Worm (Caenorhabditis elegans): ENCODE results near the gene msp-57.
"Not testable (repeated sequence)": the region's sequence is repeated elsewhere in the genome, so short reads cannot be mapped to it uniquely, and the experiment has no call there.

The msp-57 gene

DNA sequence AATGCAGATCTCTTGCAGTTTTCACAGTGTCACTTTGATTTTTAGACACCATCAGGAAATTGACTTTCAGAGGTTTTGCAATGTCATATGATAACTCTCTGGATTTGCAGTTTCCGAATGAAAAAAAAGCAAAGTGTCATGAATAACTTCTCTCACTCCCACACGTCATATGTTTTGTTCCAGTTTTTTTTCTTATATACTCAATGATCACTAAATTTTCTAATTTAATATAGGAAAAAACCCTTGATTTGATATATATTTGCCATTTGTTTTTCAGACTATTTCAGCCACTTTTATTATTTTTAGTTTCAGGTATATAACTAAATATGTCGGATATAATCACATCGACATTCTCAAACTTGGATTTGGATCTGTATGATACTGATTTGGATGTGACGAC lies 24.9 kb upstream of the msp-57 start, which contains the start of gene C09B9.1:
Gene C09B9.1, plus strand, starts transcription at position 301 of the 400 bp plus-strand sequence.
- no peak for TF ChIP-seq ceh-36 (tag; optimal IDR thresholded peaks at IDR 0.05)

DNA sequence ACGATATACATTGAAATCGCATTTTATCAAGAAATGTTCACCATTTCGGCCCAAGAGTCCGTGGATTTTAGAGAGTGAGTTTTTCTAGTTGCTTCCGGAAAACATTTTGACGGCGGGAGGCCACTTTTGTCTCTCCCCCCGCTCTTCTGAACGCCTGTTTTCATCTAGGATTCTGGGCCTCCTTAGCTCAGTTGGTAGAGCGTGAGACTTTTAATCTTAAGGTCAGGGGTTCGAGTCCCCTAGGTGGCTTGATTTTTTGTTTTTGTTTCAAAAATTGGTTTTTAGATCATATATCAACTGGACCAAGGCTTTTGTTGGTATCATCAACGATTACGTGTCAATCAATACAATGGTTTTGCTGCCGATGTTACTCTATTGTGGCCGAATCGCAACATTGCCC lies 23.6 kb upstream of the msp-57 start:
- peak; percentile 84 for TF ChIP-seq pes-1 (GFP tag; IDR thresholded peaks at IDR 0.05)
- TF ChIP-seq ama-1 (optimal IDR thresholded peaks at IDR 0.05): no peak
- no peak for TF ChIP-seq ceh-13 (GFP tag; optimal IDR thresholded peaks at IDR 0.05)
- no peak for TF ChIP-seq hmbx-1 (tag; optimal IDR thresholded peaks at IDR 0.05)
- peak; percentile 59 for TF ChIP-seq tbx-11 (GFP tag; IDR thresholded peaks at IDR 0.05)
- peak; percentile 74; the same call in 1 of the 2 replicates for TF ChIP-seq sea-1 (GFP tag; conservative IDR thresholded peaks at IDR 0.05)
- no peak for TF ChIP-seq tra-4 (tag; optimal IDR thresholded peaks at IDR 0.05)
- TF ChIP-seq hnd-1 (tag; optimal IDR thresholded peaks at IDR 0.05): no peak
- no peak for TF ChIP-seq aly-1 (tag; optimal IDR thresholded peaks at IDR 0.05)
- no peak for TF ChIP-seq F13C5.2 (tag; optimal IDR thresholded peaks at IDR 0.05)
- peak; percentile 49; the same call in 1 of the 2 replicates for TF ChIP-seq tbx-37 (GFP tag; conservative IDR thresholded peaks at IDR 0.05)
- TF ChIP-seq flt-1 (GFP tag; IDR thresholded peaks at IDR 0.05): peak; percentile 82
- no peak for TF ChIP-seq ets-7 (tag; optimal IDR thresholded peaks at IDR 0.05)
- no peak for TF ChIP-seq hmg-4 (GFP tag; optimal IDR thresholded peaks at IDR 0.05)
- TF ChIP-seq scrt-1 (GFP tag; IDR thresholded peaks at IDR 0.05): peak; percentile 80
- TF ChIP-seq B0310.2 (tag; optimal IDR thresholded peaks at IDR 0.05): peak; percentile 18
- no peak for TF ChIP-seq ceh-36 (tag; optimal IDR thresholded peaks at IDR 0.05)

DNA sequence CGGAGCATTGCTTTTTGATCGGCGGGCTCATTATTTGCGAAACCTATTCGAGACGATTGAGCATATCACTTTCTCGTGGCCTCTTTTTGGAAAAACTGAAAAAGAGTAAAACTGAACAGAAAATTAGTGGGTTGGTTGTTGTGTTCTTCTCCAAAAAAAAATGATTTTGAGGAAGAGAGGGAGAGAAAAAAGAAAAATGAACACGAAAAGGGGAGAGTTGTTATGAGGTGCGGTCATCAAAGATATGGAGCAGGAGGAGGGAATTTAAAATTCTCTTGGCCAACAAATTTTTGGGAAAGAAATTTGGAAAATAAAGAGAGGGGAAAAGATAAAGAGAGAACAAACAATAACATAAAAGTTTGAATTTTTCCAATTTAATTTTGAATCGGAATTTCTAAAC lies 17.0 kb upstream of the msp-57 start, which contains the start of gene hot-9:
Gene hot-9, minus strand, starts transcription at position 101 of the 400 bp plus-strand sequence.
- TF ChIP-seq hmbx-1 (tag; optimal IDR thresholded peaks at IDR 0.05): no peak

DNA sequence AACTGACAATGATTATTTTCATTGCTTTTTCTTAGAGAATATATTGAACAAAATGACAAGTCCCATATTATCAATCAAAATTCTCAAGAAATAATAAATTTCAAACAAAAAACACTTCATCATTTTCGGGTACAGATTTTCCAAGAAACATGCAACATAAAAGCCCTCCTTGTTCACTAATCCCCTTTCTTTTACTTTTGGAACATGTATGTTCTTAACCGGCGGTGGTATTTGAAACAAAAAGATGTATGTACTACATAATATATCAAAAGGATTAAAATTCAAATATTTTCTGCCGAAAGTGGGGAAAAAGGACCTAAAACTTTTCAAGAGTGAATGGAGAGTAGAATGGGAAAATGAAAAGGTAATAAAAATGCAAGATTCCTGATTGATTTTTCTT lies 8.1 kb upstream of the msp-57 start:
- TF ChIP-seq hnd-1 (tag; optimal IDR thresholded peaks at IDR 0.05): no peak
- no peak for TF ChIP-seq tra-4 (tag; optimal IDR thresholded peaks at IDR 0.05)
- no peak for TF ChIP-seq flt-1 (GFP tag; IDR thresholded peaks at IDR 0.05)
- TF ChIP-seq tbx-37 (GFP tag; conservative IDR thresholded peaks at IDR 0.05): no peak
- TF ChIP-seq tbx-11 (GFP tag; IDR thresholded peaks at IDR 0.05): no peak
- TF ChIP-seq hmbx-1 (tag; optimal IDR thresholded peaks at IDR 0.05): no peak
- no peak for TF ChIP-seq ceh-36 (tag; optimal IDR thresholded peaks at IDR 0.05)
- no peak for TF ChIP-seq ama-1 (optimal IDR thresholded peaks at IDR 0.05)
- no peak for TF ChIP-seq F13C5.2 (tag; optimal IDR thresholded peaks at IDR 0.05)
- no peak for TF ChIP-seq pes-1 (GFP tag; IDR thresholded peaks at IDR 0.05)
- no peak for TF ChIP-seq B0310.2 (tag; optimal IDR thresholded peaks at IDR 0.05)
- no peak for TF ChIP-seq ets-7 (tag; optimal IDR thresholded peaks at IDR 0.05)
- TF ChIP-seq aly-1 (tag; optimal IDR thresholded peaks at IDR 0.05): no peak

DNA sequence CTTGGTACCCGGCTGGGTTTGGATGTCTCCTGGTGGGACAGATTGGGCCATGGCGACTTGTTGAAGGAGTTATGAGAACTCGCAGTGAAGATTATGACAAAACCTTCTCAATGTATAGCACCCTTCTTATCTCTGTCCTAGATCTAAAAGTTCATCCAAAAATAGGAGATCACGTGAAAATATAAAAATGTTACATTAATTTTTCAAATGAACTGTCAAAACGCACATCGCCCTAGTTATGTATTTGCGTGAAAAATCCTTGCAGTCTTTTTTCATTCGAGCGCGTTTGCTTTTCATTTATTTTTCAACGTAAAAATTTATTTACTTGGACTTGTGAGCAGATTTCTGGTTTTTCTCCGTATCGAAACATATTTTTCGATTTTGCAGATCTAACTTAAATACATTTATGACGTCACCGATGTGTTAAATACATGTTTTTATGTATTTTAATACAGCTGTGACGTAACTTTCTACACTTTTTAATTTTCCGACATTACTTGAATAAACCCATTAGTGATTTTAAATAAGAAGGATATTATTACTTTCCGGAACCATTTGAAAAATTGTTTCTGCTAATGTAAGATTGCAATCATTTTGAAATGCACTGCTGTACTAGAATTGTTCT lies 6.3 kb upstream of the msp-57 start, which contains the start of gene msp-55:
Gene msp-55, minus strand, starts transcription at position 51 of the 625 bp plus-strand sequence.
- TF ChIP-seq pes-1 (GFP tag; IDR thresholded peaks at IDR 0.05): no peak
- TF ChIP-seq tra-4 (tag; optimal IDR thresholded peaks at IDR 0.05): no peak
- no peak for TF ChIP-seq tbx-11 (GFP tag; IDR thresholded peaks at IDR 0.05)
- TF ChIP-seq ets-7 (tag; optimal IDR thresholded peaks at IDR 0.05): no peak
- no peak for TF ChIP-seq flt-1 (GFP tag; IDR thresholded peaks at IDR 0.05)
- no peak for TF ChIP-seq hnd-1 (tag; optimal IDR thresholded peaks at IDR 0.05)
- TF ChIP-seq tbx-37 (GFP tag; conservative IDR thresholded peaks at IDR 0.05): no peak
- no peak for TF ChIP-seq ceh-13 (GFP tag; optimal IDR thresholded peaks at IDR 0.05)
- no peak for TF ChIP-seq scrt-1 (GFP tag; IDR thresholded peaks at IDR 0.05)
- TF ChIP-seq F13C5.2 (tag; optimal IDR thresholded peaks at IDR 0.05): no peak
- TF ChIP-seq ama-1 (optimal IDR thresholded peaks at IDR 0.05): no peak

DNA sequence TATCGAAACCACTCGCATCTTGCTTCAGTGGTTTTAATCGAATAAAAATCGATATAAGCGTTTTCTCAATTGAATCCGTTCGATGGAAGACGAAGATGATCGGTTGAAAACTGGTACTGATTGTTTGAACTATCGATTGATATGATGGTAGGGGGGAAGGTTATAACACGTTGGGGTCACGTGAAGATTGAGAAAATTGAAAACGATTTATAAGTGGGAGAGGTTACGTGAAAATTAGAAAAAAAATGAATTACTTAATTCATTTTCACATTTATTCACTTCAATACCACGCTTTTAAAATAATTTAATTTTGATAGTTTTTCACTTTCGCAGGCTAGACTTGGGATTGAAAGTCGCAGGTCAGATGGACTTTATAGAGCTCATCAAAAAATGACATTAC lies 1.4 kb upstream of the msp-57 start, which contains the start of gene C09B9.7:
Gene C09B9.7, minus strand, starts transcription at position 101 of the 400 bp plus-strand sequence.
- TF ChIP-seq hmbx-1 (tag; optimal IDR thresholded peaks at IDR 0.05) (no peak), tbx-37 (GFP tag; conservative IDR thresholded peaks at IDR 0.05) (no peak)

DNA sequence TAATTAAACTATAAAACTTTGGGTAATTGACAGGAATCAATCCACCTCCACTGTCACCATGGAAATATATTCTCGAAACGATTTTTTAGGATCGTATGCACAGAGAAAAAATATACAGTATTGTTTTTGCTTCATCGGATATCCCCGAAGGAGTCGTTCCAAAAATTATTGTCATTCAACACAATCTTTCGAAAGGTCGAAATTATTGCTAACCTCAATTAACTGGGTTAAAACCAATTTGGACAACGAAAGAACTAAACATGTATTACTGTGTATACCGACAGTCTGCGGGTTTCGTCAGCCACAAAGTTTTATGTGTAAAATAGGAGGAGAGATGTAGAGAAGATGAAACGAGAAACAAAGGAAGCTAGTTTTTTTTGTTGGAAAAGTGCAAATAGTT lies 919 bp downstream of the msp-57 start:
- no peak for TF ChIP-seq hnd-1 (tag; optimal IDR thresholded peaks at IDR 0.05)
- TF ChIP-seq tbx-37 (GFP tag; conservative IDR thresholded peaks at IDR 0.05): no peak
- TF ChIP-seq F13C5.2 (tag; optimal IDR thresholded peaks at IDR 0.05): no peak
- no peak for TF ChIP-seq hmbx-1 (tag; optimal IDR thresholded peaks at IDR 0.05)
- no peak for TF ChIP-seq ets-7 (tag; optimal IDR thresholded peaks at IDR 0.05)
- no peak for TF ChIP-seq scrt-1 (GFP tag; IDR thresholded peaks at IDR 0.05)

DNA sequence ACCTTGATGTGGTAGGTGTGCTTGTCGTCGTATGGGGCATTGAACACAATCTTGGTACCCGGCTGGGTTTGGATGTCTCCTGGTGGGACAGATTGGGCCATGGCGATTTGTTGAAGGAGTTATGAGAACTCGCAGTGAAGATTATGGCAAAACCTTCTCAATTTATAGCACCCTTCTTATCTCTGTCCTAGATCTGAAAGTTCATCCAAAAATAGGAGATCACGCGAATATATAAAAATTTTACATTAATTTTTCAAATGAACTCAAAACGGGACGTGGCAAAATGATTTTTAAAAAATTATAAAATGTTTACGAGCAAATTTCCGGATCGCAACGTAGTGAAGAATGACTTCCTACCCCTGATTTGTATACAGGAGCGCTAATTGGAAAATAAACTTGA lies 2.6 kb downstream of the msp-57 start, which contains the start of gene msp-53:
Gene msp-53, minus strand, starts transcription at position 101 of the 400 bp plus-strand sequence.
- TF ChIP-seq ceh-13 (GFP tag; optimal IDR thresholded peaks at IDR 0.05); ama-1 (optimal IDR thresholded peaks at IDR 0.05); tbx-11 (GFP tag; IDR thresholded peaks at IDR 0.05): not testable (repeated sequence)

DNA sequence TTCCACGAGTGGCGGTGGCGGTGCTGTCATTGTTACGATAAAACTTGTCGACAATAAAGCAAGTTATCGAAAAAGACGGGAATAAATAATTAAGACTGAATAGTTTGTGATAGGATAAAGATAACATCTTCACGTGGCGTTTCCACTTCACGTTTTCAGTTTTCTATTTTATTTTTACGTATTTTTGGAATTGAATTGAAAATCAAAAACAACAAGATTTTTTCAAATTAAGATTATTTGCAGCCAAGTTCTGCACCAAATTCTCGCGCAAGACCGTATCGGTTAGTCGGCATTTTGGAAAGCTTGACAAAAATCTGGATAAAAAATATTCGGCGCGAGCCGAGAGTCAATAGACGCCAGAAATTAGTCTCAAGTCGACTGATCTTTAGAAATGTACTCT lies 4.5 kb downstream of the msp-57 start, which contains the start of gene ttbk-2.2:
Gene ttbk-2.2, minus strand, starts transcription at position 101 of the 400 bp plus-strand sequence.
- TF ChIP-seq ets-7 (tag; optimal IDR thresholded peaks at IDR 0.05); tbx-37 (GFP tag; conservative IDR thresholded peaks at IDR 0.05); sea-1 (GFP tag; conservative IDR thresholded peaks at IDR 0.05): not testable (repeated sequence)
